Fruit fly (Drosophila melanogaster) whole organism, embryonic: ENCODE measurements around the gene Ids.

Experiments used
- CG13296 ChIP-seq: fragments of 200-800 bp; sonication (Bioruptor generic); optimal IDR thresholded peaks from 3 replicates; lab custom pipeline; 2018; ENCODE audit warnings: missing biosample characterization, mild to moderate bottlenecking, missing genetic modification characterization
- CG2678 ChIP-seq: fragments of 200-800 bp; sonication (Bioruptor generic); optimal IDR thresholded peaks from 3 replicates; lab custom pipeline; 2019; ENCODE audit warnings: missing biosample characterization, mild to moderate bottlenecking, missing genetic modification characterization, moderate library complexity
- Eip74EF ChIP-seq, 2 experiments: fragments of 200-800 bp in 1 of 2; fragments of >200 bp in 1 of 2; sonication (Bioruptor generic) in 1 of 2; optimal IDR thresholded peaks; 2 replicates each; lab custom pipeline; 2017 to 2019; ENCODE audit warnings: missing biosample characterization in 2 of 2, missing genetic modification characterization in 2 of 2, mild to moderate bottlenecking in 1 of 2, moderate library complexity in 1 of 2
- HmgZ ChIP-seq: fragments of 200-800 bp; sonication (Bioruptor generic); optimal IDR thresholded peaks from 2 replicates; lab custom pipeline; 2018; ENCODE audit warnings: missing biosample characterization, mild to moderate bottlenecking, missing genetic modification characterization
- bowl ChIP-seq: fragments of 200-800 bp; sonication (Bioruptor generic); IDR thresholded peaks from 2 replicates; pipeline ENCODE4 v1.3.6; 2022; ENCODE audit warnings: missing biosample characterization, missing genetic modification characterization
- chm ChIP-seq: fragments of 200-800 bp; sonication (Bioruptor generic); IDR thresholded peaks from 2 replicates; pipeline ENCODE4 v1.3.6; 2022; ENCODE audit warnings: missing biosample characterization, missing genetic modification characterization
- crol ChIP-seq: fragments of 200-800 bp; sonication (Bioruptor generic); IDR thresholded peaks from 2 replicates; pipeline ENCODE4 v1.3.6; 2022; ENCODE audit warnings: missing biosample characterization, missing genetic modification characterization
- grn ChIP-seq: fragments of 200-800 bp; sonication (Bioruptor generic); optimal IDR thresholded peaks from 3 replicates; lab custom pipeline; 2017; ENCODE audit warnings: missing biosample characterization, missing genetic modification characterization
- jumu ChIP-seq: fragments of 200-800 bp; sonication (Bioruptor generic); optimal IDR thresholded peaks from 3 replicates; lab custom pipeline; 2016; ENCODE audit warnings: missing biosample characterization, missing genetic modification characterization
- ttk ChIP-seq: fragments of 200-800 bp; sonication (Bioruptor generic); IDR thresholded peaks from 2 replicates; pipeline ENCODE4 v2.1.2; 2022; ENCODE audit warnings: missing biosample characterization, missing genetic modification characterization

DNA sequence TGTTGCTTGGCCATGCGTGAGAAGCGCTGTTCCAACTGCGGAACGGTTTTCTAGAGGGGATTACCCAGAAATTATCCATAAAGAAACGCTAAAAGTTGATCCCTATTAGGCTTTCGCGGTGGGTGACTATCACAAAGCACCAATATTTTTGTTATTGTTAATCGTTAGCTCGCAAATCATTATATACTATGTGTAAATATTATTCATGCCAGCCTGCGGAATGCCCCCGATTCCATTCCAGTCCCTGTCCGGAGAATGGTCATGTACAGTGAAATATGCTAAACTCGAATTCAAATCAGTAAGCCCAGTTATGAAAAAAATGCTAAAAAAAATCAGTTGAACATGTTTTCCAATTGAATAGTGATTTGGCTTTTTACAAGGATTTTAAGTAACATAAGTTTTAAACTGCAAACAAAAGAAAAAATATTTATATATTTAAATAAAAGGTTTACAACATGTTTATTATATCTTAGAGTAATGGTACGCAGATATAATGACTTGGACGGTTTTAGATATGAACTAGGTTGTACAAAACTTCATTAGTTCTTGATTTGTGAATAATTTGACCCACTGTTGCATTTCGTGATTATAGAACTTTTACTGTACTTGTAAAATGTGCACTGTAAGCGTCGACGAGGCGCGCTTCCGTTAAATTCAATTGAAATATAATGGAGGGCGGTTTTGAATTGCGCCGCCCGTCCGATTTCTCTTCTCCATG, 662 bp upstream of the Ids start:
- TF ChIP-seq CG2678 (tag; lab: Kevin White, UChicago) (no peak), jumu (GFP tag; lab: Kevin White, UChicago) (no peak), chm (GFP tag; lab: Robert Waterston, UW) (no peak), Eip74EF (GFP tag; optimal IDR thresholded peaks at IDR 0.05; lab: Kevin White, UChicago) (no peak), grn (GFP tag; lab: Kevin White, UChicago) (no peak), bowl (no peak), ttk (no peak), CG13296 (GFP tag; lab: Kevin White, UChicago) (no peak), HmgZ (tag; lab: Kevin White, UChicago) (no peak), crol (no peak)
